Worm (Caenorhabditis elegans): ENCODE results near the gene dsh-2.

DNA sequence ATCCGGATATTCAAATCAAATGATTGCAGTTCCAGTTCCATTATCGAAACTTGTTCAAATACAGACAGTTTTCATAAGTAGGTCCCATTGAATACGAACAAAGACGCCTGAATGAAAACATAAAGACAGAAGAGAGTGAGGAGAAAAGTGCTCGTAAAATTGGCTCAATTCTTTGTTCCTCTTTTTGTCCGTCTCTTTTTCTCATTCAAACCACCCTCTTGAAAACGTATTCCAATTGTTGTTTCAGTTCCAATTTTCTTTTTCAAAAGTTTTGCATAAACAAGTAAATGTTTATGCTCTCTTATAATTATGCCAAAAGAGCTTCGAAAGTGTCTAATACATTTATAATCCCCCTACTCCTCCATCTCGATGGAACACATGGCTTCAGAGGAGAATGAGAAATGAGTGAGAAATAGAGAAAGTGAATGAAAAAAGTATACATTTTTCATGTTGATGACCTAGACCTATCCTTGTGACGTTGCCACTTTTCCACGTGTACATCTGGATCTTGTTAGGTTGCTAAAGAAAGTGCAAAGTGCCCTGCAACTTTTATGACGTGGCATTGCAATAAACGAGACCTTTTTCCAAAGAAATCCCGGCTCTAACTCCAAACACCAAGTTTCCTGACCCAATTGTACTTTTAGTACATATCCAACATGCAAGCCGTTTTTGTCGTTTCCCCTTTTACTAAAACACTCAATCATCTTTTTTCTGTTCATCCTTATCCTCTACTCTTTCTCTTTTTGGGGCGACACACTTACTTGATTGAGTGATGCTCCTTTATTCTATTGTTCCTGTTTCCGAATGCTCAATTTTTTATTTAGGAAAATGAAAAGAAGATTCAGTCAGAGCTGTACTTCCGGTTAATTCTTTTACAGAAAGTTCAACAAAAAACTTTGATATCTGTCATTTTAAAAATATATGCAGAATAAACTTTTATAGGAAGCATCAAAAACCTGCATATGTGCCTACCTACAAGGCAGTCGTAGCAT, 34.5 kb downstream of the dsh-2 start:
- no peak for TF ChIP-seq bed-3 (GFP tag; optimal IDR thresholded peaks at IDR 0.05)
- no peak for TF ChIP-seq nhr-28 (tag; optimal IDR thresholded peaks at IDR 0.05)
- TF ChIP-seq snpc-4 (tag; optimal IDR thresholded peaks at IDR 0.05), result no peak
- no peak for TF ChIP-seq mep-1 (tag; optimal IDR thresholded peaks at IDR 0.05)
- peak; percentile 76 for TF ChIP-seq ces-1 (GFP tag; optimal IDR thresholded peaks at IDR 0.05)
- no peak for TF ChIP-seq ceh-43 (GFP tag; optimal IDR thresholded peaks at IDR 0.05)
- no peak for TF ChIP-seq M03D4.4 (tag; optimal IDR thresholded peaks at IDR 0.05)
- no peak for TF ChIP-seq nhr-237 (tag; optimal IDR thresholded peaks at IDR 0.05)
- no peak for TF ChIP-seq lin-13 (tag; optimal IDR thresholded peaks at IDR 0.05)
- TF ChIP-seq pha-4 (tag; optimal IDR thresholded peaks at IDR 0.05), result no peak
- no peak for TF ChIP-seq elt-3 (tag; optimal IDR thresholded peaks at IDR 0.05)
- TF ChIP-seq blmp-1 (tag; optimal IDR thresholded peaks at IDR 0.05), result no peak

Data from whole organism, mixed stage, embryonic.